Worm (Caenorhabditis elegans) whole organism, midembryonic: Measurements from ENCODE around the gene W02H3.3.
A peak's percentile ranks its signal among the peaks of the same experiment; 100 is the strongest.

Experiments used
- T22C8.4 ChIP-seq: fragments of 200-800 bp; sonication (Bioruptor generic); IDR thresholded peaks from 2 replicates; pipeline ENCODE4 v1.3.6; 2022; ENCODE audit warnings: missing genetic modification characterization, missing compliant biosample characterization
- cog-1 ChIP-seq: sonication (generic microtip); optimal IDR thresholded peaks from 2 replicates; lab custom pipeline; 2016; ENCODE audit warnings: missing genetic modification characterization, missing compliant biosample characterization
- flt-1 ChIP-seq: fragments of 200-800 bp; sonication (Bioruptor generic); IDR thresholded peaks from 2 replicates; pipeline ENCODE4 v1.3.6; 2022; ENCODE audit warnings: missing genetic modification characterization, missing compliant biosample characterization
- klf-2 ChIP-seq: fragments of 200-800 bp; sonication (Bioruptor generic); conservative IDR thresholded peaks from 2 replicates; pipeline ENCODE4 v1.3.6; 2022; ENCODE audit warnings: missing genetic modification reagents, missing genetic modification characterization, missing compliant biosample characterization
- med-1 ChIP-seq: sonication (generic microtip); optimal IDR thresholded peaks from 2 replicates; lab custom pipeline; 2017; ENCODE audit warnings: missing genetic modification characterization, mild to moderate bottlenecking, missing compliant biosample characterization, antibody characterized with exemption, missing genetic modification reagents; ENCODE audit not compliant: insufficient read depth
- ref-1 ChIP-seq: fragments of 200-800 bp; sonication (Bioruptor generic); conservative IDR thresholded peaks from 2 replicates; pipeline ENCODE4 v1.3.6; 2022; ENCODE audit warnings: missing genetic modification reagents, missing genetic modification characterization, missing compliant biosample characterization
- tab-1 ChIP-seq: fragments of 200-800 bp; sonication (Bioruptor generic); IDR thresholded peaks from 2 replicates; pipeline ENCODE4 v1.3.6; 2022; ENCODE audit warnings: missing genetic modification characterization, missing compliant biosample characterization
- ztf-23 ChIP-seq: fragments of 200-800 bp; sonication (Bioruptor generic); IDR thresholded peaks from 2 replicates; pipeline ENCODE4 v1.3.6; 2022; ENCODE audit warnings: missing genetic modification reagents, missing genetic modification characterization, missing compliant biosample characterization
- ztf-29 ChIP-seq: fragments of 200-800 bp; sonication (Bioruptor generic); IDR thresholded peaks from 2 replicates; pipeline ENCODE4 v1.3.6; 2022; ENCODE audit warnings: missing genetic modification reagents, missing genetic modification characterization, missing compliant biosample characterization

Gene W02H3.3

DNA sequence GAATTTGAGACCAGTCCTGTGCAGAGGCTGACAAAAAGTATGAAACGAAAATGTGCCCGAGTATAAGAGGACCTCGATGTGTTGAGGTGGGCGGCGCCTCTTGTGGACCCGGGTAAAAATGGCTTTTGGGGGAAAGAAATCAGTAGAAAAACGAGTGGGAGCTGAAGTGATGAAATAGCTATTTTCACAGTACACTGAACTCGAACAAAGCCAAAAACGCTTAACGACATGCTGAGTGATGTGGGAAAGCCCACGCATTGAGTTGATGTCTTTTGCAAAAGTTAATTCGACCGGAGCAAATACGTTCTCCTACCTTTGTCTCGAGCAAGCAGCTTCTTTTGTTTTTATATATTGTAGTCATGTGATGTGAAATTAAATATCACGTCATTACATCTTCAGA is 18.7 kb upstream of the W02H3.3 start, which contains the start of gene nlp-66:
TSS of gene nlp-66 (minus strand) at position 101 of the 400 bp plus-strand sequence.
- TF ChIP-seq med-1 (GFP tag; lab: Kevin White, UChicago) (no peak), cog-1 (tag; lab: Kevin White, UChicago) (no peak), ref-1 (GFP tag; lab: Robert Waterston, UW) (no peak), tab-1 (no peak), ztf-23 (GFP tag; lab: Robert Waterston, UW) (no peak)

ce11 chrX:11114420-11114819 is 16.4 kb upstream of the W02H3.3 start:
- TF ChIP-seq T22C8.4 (no peak), tab-1 (no peak), flt-1 (no peak), cog-1 (tag; lab: Kevin White, UChicago) (no peak)

- no peak for TF ChIP-seq ztf-29 (GFP tag; lab: Robert Waterston, UW)
Observed at ce11 chrX:11109200-11109599, 11.2 kb upstream of the W02H3.3 start, which contains the start of gene grd-1. TSS of gene grd-1 (plus strand) at chrX:11109440.

DNA sequence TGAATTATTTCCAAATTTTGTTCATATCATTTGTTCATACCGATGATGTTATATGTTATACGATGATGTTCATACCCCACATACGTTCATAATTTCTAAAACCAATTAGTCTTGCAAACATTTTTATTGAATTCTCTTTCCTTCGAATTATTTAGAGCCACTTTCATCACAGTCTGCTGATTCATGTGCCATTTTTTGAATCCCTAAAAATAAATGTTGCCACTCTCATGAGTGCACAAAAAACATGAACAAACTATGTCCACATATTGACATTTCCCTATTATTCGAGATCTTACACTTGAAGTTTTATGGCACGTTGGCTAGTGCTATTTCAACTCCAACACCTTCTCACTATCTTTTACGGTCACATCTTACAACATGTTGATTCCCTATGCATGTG is 9.1 kb upstream of the W02H3.3 start, which contains the start of gene clc-17:
TSS of gene clc-17 (plus strand) at position 301 of the 400 bp plus-strand sequence.
- TF ChIP-seq T22C8.4, result no peak
- TF ChIP-seq ref-1 (GFP tag; lab: Robert Waterston, UW), result no peak
- no peak for TF ChIP-seq klf-2 (GFP tag; lab: Robert Waterston, UW)
- TF ChIP-seq tab-1, result no peak
- TF ChIP-seq flt-1, result no peak
- TF ChIP-seq cog-1 (tag; lab: Kevin White, UChicago), result no peak
- TF ChIP-seq med-1 (GFP tag; lab: Kevin White, UChicago), result no peak
- TF ChIP-seq ztf-29 (GFP tag; lab: Robert Waterston, UW), result no peak
- no peak for TF ChIP-seq ztf-23 (GFP tag; lab: Robert Waterston, UW)

DNA sequence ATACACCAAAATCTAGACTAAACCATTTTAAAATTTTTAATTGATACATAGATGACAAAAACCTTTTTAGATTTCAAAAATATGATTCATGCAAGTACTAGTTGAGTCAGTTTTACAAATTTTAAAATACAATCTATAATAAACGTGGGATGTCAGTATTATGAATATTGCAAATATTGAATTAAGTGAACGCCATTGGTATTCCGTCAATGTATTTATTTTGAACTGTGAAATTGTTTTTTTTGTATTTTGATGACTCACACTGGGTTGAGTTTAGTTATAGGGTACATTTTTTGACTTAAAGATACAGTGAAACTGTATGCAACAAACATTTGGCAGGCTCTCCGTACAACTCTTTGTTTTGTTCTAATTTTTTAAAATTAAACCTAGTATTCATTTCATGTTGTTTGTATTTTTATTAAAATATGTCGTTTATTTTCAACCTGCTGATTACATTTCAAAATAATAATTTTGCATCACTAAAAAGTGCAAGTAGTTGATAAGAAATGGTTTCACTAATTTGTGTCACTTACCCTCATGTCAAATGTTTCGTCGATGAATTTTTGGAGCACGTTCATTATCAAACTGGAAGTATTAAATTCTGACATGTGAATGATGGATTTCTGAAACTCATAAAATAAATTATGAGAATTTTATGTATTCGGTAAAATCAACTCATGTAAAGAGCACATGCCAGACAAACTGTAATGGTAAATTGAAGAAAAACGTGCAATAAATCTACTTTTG is 7.1 kb upstream of the W02H3.3 start, which contains the start of gene W02H3.1:
TSS of gene W02H3.1 (minus strand) at position 578 of the 747 bp plus-strand sequence.
- no peak for TF ChIP-seq ref-1 (GFP tag; lab: Robert Waterston, UW)
- TF ChIP-seq flt-1, result no peak

ce11 chrX:11103173-11103572 is 5.2 kb upstream of the W02H3.3 start:
- no peak for TF ChIP-seq cog-1 (tag; lab: Kevin White, UChicago)
- TF ChIP-seq ref-1 (GFP tag; lab: Robert Waterston, UW), result no peak
- TF ChIP-seq klf-2 (GFP tag; lab: Robert Waterston, UW), result no peak
- no peak for TF ChIP-seq med-1 (GFP tag; lab: Kevin White, UChicago)
- no peak for TF ChIP-seq ztf-23 (GFP tag; lab: Robert Waterston, UW)
- no peak for TF ChIP-seq flt-1
- TF ChIP-seq T22C8.4, result no peak
- no peak for TF ChIP-seq tab-1
- TF ChIP-seq ztf-29 (GFP tag; lab: Robert Waterston, UW), result no peak

DNA sequence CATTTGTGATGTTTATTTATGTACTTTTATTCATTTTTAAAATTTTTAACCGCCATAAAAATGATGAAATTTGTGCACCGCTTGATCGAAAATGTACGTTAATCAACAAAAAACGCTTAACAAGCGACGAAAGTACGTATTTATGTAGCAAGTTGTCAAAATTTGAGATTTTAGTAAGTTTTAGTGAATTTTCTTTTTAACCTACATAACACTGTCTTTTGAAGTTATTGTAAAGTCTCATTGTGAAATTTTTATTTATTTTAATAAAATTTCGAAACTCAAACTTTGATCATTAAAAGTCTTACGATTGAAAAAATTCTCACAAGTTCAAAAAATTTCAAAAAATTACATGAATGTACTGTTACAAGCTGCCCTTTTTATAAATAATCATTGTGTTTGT is 643 bp downstream of the W02H3.3 start:
- no peak for TF ChIP-seq cog-1 (tag; lab: Kevin White, UChicago)

ce11 chrX:11095480-11095879 is 2.5 kb downstream of the W02H3.3 start:
- peak; percentile 82 for TF ChIP-seq klf-2 (GFP tag; lab: Robert Waterston, UW)
- peak; percentile 85 for TF ChIP-seq ref-1 (GFP tag; lab: Robert Waterston, UW)
- peak; percentile 86 for TF ChIP-seq T22C8.4
- peak; percentile 79 for TF ChIP-seq ztf-29 (GFP tag; lab: Robert Waterston, UW)
- peak; percentile 35 for TF ChIP-seq med-1 (GFP tag; lab: Kevin White, UChicago)
- TF ChIP-seq flt-1, result peak; percentile 94
- TF ChIP-seq cog-1 (tag; lab: Kevin White, UChicago), result peak; percentile 83
- TF ChIP-seq tab-1, result peak; percentile 90
- peak; percentile 86 for TF ChIP-seq ztf-23 (GFP tag; lab: Robert Waterston, UW)

DNA sequence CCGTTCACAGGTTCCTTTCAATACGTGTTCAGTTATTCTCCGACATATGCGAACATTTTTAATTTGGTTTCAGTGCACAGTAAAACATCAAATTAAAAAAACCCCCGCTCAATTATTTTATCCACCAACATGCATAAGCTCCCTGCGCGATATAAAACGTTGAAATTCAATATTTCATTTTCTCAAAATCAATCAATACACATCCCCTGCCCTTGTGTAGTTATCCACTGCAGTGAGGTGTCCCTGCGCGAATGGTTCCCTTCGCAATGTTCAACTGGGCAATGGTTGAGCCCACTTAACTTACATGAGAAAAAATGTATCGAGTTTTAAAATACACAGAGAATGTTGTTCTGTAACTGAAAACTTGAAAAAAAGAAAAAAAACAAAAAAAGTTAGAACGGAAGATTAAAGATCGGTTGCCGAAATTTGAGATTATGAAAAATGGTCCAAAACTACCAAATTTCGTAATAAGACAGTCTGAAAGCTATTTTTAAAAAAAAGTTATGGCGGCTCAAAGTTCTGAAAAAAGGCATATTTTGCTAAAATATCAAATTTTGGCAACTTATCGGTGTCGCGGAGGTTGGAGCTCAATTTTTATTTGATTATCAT is 3.9 kb downstream of the W02H3.3 start:
- TF ChIP-seq klf-2 (GFP tag; lab: Robert Waterston, UW) (peak; percentile 85), cog-1 (tag; lab: Kevin White, UChicago) (peak; percentile 98), ztf-23 (GFP tag; lab: Robert Waterston, UW) (peak; percentile 93), flt-1 (peak; percentile 90), ref-1 (GFP tag; lab: Robert Waterston, UW) (no peak), T22C8.4 (peak; percentile 100), ztf-29 (GFP tag; lab: Robert Waterston, UW) (peak; percentile 69), tab-1 (no peak; the same call in none of the 2 replicates), med-1 (GFP tag; lab: Kevin White, UChicago) (peak; percentile 76)

ce11 chrX:11088952-11089351 is 9.0 kb downstream of the W02H3.3 start, which contains the start of gene W04G3.11:
TSS of gene W04G3.11 (plus strand) at chrX:11089195.
- no peak for TF ChIP-seq flt-1
- no peak for TF ChIP-seq klf-2 (GFP tag; lab: Robert Waterston, UW)
- TF ChIP-seq med-1 (GFP tag; lab: Kevin White, UChicago), result no peak
